Worm (Caenorhabditis elegans): Measurements from ENCODE around the gene C18B10.6.

DNA sequence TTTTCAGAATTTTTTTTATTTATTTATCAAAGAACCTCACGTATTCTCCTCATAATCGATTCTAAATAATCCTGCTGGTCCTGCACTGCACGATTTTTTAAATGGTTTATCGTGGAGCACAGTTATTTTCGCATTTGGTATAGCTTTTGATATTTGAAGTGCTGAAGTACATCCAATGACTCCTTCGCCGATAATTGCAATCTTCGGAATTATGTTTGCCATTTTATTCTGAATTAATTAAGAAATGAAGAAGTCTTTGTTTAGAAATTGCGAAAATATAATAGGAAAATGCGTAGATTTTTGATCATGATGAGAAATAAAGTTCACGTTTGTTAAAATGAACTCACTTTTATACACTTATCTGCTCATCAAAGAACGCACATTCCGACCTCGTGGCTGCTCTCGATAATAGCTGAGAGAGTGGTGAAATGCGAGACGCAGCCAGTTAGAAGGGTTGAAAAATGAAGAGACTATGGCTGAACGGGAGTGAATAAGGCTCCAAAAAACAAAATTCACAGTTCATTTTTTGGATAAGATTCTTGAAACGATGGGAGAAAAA, 46.0 kb downstream of the C18B10.6 start:
- no peak for TF ChIP-seq klf-2 (GFP tag; conservative IDR thresholded peaks at IDR 0.05)
- no peak for TF ChIP-seq flt-1 (GFP tag; IDR thresholded peaks at IDR 0.05)
- no peak for TF ChIP-seq tab-1 (GFP tag; IDR thresholded peaks at IDR 0.05)
- no peak for TF ChIP-seq T22C8.4 (GFP tag; IDR thresholded peaks at IDR 0.05)
- TF ChIP-seq ztf-23 (GFP tag; IDR thresholded peaks at IDR 0.05) = no peak
- no peak for TF ChIP-seq cog-1 (tag; optimal IDR thresholded peaks at IDR 0.05)
- TF ChIP-seq ztf-29 (GFP tag; IDR thresholded peaks at IDR 0.05) = no peak

Data from whole organism, midembryonic.